Worm (Caenorhabditis elegans) whole organism, midembryonic: ENCODE results near the gene sru-37.

Experiments
- T22C8.4 ChIP-seq: fragments of 200-800 bp; sonication (Bioruptor generic); IDR thresholded peaks from 2 replicates; pipeline ENCODE4 v1.3.6; 2022; ENCODE audit warnings: missing genetic modification characterization, missing compliant biosample characterization
- cog-1 ChIP-seq: sonication (generic microtip); optimal IDR thresholded peaks from 2 replicates; lab custom pipeline; 2016; ENCODE audit warnings: missing genetic modification characterization, missing compliant biosample characterization
- flt-1 ChIP-seq: fragments of 200-800 bp; sonication (Bioruptor generic); IDR thresholded peaks from 2 replicates; pipeline ENCODE4 v1.3.6; 2022; ENCODE audit warnings: missing genetic modification characterization, missing compliant biosample characterization
- klf-2 ChIP-seq: fragments of 200-800 bp; sonication (Bioruptor generic); conservative IDR thresholded peaks from 2 replicates; pipeline ENCODE4 v1.3.6; 2022; ENCODE audit warnings: missing genetic modification reagents, missing genetic modification characterization, missing compliant biosample characterization
- med-1 ChIP-seq: sonication (generic microtip); optimal IDR thresholded peaks from 2 replicates; lab custom pipeline; 2017; ENCODE audit warnings: missing genetic modification characterization, mild to moderate bottlenecking, missing compliant biosample characterization, antibody characterized with exemption, missing genetic modification reagents; ENCODE audit not compliant: insufficient read depth
- ref-1 ChIP-seq: fragments of 200-800 bp; sonication (Bioruptor generic); conservative IDR thresholded peaks from 2 replicates; pipeline ENCODE4 v1.3.6; 2022; ENCODE audit warnings: missing genetic modification reagents, missing genetic modification characterization, missing compliant biosample characterization
- tab-1 ChIP-seq: fragments of 200-800 bp; sonication (Bioruptor generic); IDR thresholded peaks from 2 replicates; pipeline ENCODE4 v1.3.6; 2022; ENCODE audit warnings: missing genetic modification characterization, missing compliant biosample characterization
- ztf-23 ChIP-seq: fragments of 200-800 bp; sonication (Bioruptor generic); IDR thresholded peaks from 2 replicates; pipeline ENCODE4 v1.3.6; 2022; ENCODE audit warnings: missing genetic modification reagents, missing genetic modification characterization, missing compliant biosample characterization
- ztf-29 ChIP-seq: fragments of 200-800 bp; sonication (Bioruptor generic); IDR thresholded peaks from 2 replicates; pipeline ENCODE4 v1.3.6; 2022; ENCODE audit warnings: missing genetic modification reagents, missing genetic modification characterization, missing compliant biosample characterization

The sru-37 gene

ce11 chrV:9789657-9790261 is 15.5 kb upstream of the sru-37 start, which contains the start of gene ztf-7:
Gene ztf-7 (minus strand): TSS chrV:9789707.
- TF ChIP-seq ztf-23, result no peak
- TF ChIP-seq flt-1, result no peak

ce11 chrV:9791332-9791731 is 13.9 kb upstream of the sru-37 start, which contains the start of gene lipl-2:
Gene lipl-2 (plus strand): TSS chrV:9791567.
- no peak for TF ChIP-seq ref-1 (GFP tag; lab: Robert Waterston, UW)
- no peak for TF ChIP-seq tab-1 (GFP tag; lab: Robert Waterston, UW)
- no peak for TF ChIP-seq ztf-29
- TF ChIP-seq cog-1 (tag; lab: Kevin White, UChicago), result no peak
- TF ChIP-seq flt-1, result no peak
- no peak for TF ChIP-seq T22C8.4 (GFP tag; lab: Robert Waterston, UW)
- TF ChIP-seq ztf-23, result no peak
- no peak for TF ChIP-seq med-1 (GFP tag; lab: Kevin White, UChicago)
- TF ChIP-seq klf-2 (GFP tag; lab: Robert Waterston, UW), result no peak

ce11 chrV:9794997-9795396 is 10.3 kb upstream of the sru-37 start:
- TF ChIP-seq tab-1 (GFP tag; lab: Robert Waterston, UW) (no peak), med-1 (GFP tag; lab: Kevin White, UChicago) (no peak), ref-1 (GFP tag; lab: Robert Waterston, UW) (no peak), ztf-23 (no peak), T22C8.4 (GFP tag; lab: Robert Waterston, UW) (no peak)

- no peak for TF ChIP-seq klf-2 (GFP tag; lab: Robert Waterston, UW)
- TF ChIP-seq T22C8.4 (GFP tag; lab: Robert Waterston, UW), result no peak
- TF ChIP-seq ref-1 (GFP tag; lab: Robert Waterston, UW), result no peak
- TF ChIP-seq med-1 (GFP tag; lab: Kevin White, UChicago), result no peak
- TF ChIP-seq tab-1 (GFP tag; lab: Robert Waterston, UW), result no peak
- no peak for TF ChIP-seq ztf-29
- no peak for TF ChIP-seq ztf-23
- no peak for TF ChIP-seq flt-1
- no peak for TF ChIP-seq cog-1 (tag; lab: Kevin White, UChicago)
Observed at ce11 chrV:9796002-9796401, 9.3 kb upstream of the sru-37 start.

- TF ChIP-seq ref-1 (GFP tag; lab: Robert Waterston, UW) (no peak), ztf-29 (no peak), cog-1 (tag; lab: Kevin White, UChicago) (no peak), T22C8.4 (GFP tag; lab: Robert Waterston, UW) (no peak), ztf-23 (no peak), flt-1 (no peak)
Observed at ce11 chrV:9796562-9796961, 8.7 kb upstream of the sru-37 start, which contains the start of gene F46B6.9. Gene F46B6.9 (plus strand): TSS chrV:9796862.

- TF ChIP-seq ztf-23 (no peak), klf-2 (GFP tag; lab: Robert Waterston, UW) (no peak), cog-1 (tag; lab: Kevin White, UChicago) (no peak), med-1 (GFP tag; lab: Kevin White, UChicago) (no peak), T22C8.4 (GFP tag; lab: Robert Waterston, UW) (no peak), ztf-29 (no peak), ref-1 (GFP tag; lab: Robert Waterston, UW) (no peak), flt-1 (no peak)
Observed at ce11 chrV:9798212-9798611, 7.0 kb upstream of the sru-37 start.

ce11 chrV:9799076-9799475 is 6.2 kb upstream of the sru-37 start, which contains the start of gene F46B6.13:
Gene F46B6.13 (minus strand): TSS chrV:9799176.
- TF ChIP-seq ztf-29 (no peak), ref-1 (GFP tag; lab: Robert Waterston, UW) (no peak), med-1 (GFP tag; lab: Kevin White, UChicago) (no peak), cog-1 (tag; lab: Kevin White, UChicago) (no peak), tab-1 (GFP tag; lab: Robert Waterston, UW) (no peak), flt-1 (no peak), ztf-23 (no peak), T22C8.4 (GFP tag; lab: Robert Waterston, UW) (no peak), klf-2 (GFP tag; lab: Robert Waterston, UW) (no peak)

- TF ChIP-seq klf-2 (GFP tag; lab: Robert Waterston, UW), result no peak
Observed at ce11 chrV:9801965-9802364, 3.3 kb upstream of the sru-37 start, which contains the start of gene F46B6.10. Gene F46B6.10 (minus strand): TSS chrV:9802065.

- TF ChIP-seq ztf-29 (no peak), flt-1 (no peak), med-1 (GFP tag; lab: Kevin White, UChicago) (no peak), cog-1 (tag; lab: Kevin White, UChicago) (no peak), tab-1 (GFP tag; lab: Robert Waterston, UW) (no peak)
Observed at ce11 chrV:9803176-9803575, 2.1 kb upstream of the sru-37 start, which contains the start of gene sru-39. Gene sru-39 (plus strand): TSS chrV:9803476.

ce11 chrV:9811154-9811553 is 5.9 kb downstream of the sru-37 start, which contains the start of gene sru-29:
Gene sru-29 (plus strand): TSS chrV:9811454.
- TF ChIP-seq med-1 (GFP tag; lab: Kevin White, UChicago), result no peak
- no peak for TF ChIP-seq klf-2 (GFP tag; lab: Robert Waterston, UW)
- TF ChIP-seq tab-1 (GFP tag; lab: Robert Waterston, UW), result no peak
- no peak for TF ChIP-seq cog-1 (tag; lab: Kevin White, UChicago)
- no peak for TF ChIP-seq ref-1 (GFP tag; lab: Robert Waterston, UW)
- no peak for TF ChIP-seq T22C8.4 (GFP tag; lab: Robert Waterston, UW)
- TF ChIP-seq ztf-29, result no peak
- no peak for TF ChIP-seq flt-1
- TF ChIP-seq ztf-23, result no peak
